Worm (Caenorhabditis elegans): Measurements from ENCODE around the gene C34H4.1.

Gene C34H4.1

DNA sequence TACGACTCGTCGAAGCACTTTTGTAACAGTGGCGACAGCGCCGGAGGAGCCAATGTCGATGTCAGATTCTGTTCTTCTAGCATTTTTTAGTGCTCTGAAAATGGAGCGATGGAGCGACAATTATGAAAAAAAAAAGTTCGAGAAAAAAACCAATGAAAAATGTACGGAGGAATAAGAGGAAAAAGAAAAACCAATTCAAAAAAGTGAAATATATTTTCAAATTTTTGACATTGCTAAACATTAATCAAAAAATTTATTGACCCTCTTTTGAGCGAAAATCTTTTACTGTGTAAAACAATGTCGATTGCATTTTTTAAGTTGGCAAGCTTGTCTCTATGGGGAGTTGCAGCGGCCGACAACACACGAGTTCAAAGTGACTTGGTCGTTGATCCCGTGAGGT is 19.1 kb upstream of the C34H4.1 start, which contains the start of gene K03H6.5:
Gene K03H6.5, minus strand, starts transcription at position 101 of the 400 bp plus-strand sequence.
- no peak for TF ChIP-seq nhr-85 (tag)
- no peak for TF ChIP-seq hlh-4 (tag; optimal IDR thresholded peaks at IDR 0.05)
- TF ChIP-seq snu-23 (GFP tag; optimal IDR thresholded peaks at IDR 0.05) = no peak

DNA sequence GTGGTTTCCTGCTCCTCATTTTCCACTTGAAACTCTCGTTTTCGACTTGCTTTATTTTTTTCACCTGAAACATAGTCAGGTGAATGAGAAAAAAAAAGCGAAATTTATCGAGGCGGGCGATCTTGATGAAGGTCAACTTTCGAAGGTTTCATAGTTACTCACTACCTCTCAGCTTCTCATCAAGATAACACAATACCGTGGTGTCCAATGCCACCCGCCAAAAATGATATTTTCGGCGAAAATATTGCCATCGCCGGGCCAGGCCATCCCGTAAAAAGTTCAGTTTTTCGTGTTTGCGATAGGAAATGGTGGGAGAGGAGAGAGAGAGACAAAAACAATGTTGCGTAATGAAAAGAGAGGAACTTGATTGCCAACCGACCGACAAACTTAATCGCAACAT is 8.2 kb upstream of the C34H4.1 start:
- peak; percentile 66 for TF ChIP-seq lin-14 (GFP tag; optimal IDR thresholded peaks at IDR 0.05)
- peak in 1 of 2 experiments; percentile 6 for TF ChIP-seq lsy-2 (tag; optimal IDR thresholded peaks at IDR 0.05)
- TF ChIP-seq lin-13 (GFP tag; optimal IDR thresholded peaks at IDR 0.05) = no peak
- TF ChIP-seq nhr-85 (tag) = peak; percentile 73
- no peak for TF ChIP-seq Y116A8C.19 (tag; optimal IDR thresholded peaks at IDR 0.05; ENCODE audit: borderline replicate concordance)
- peak; percentile 80 for TF ChIP-seq blmp-1 (tag; optimal IDR thresholded peaks at IDR 0.05)
- TF ChIP-seq fkh-10 (GFP tag; optimal IDR thresholded peaks at IDR 0.05) = no peak
- TF ChIP-seq efl-1 (optimal IDR thresholded peaks at IDR 0.05) = no peak
- TF ChIP-seq efl-1 (GFP tag; optimal IDR thresholded peaks at IDR 0.05 in 1 of 2) = peak in 1 of 2 experiments; percentile 85
- TF ChIP-seq C34B4.2 (tag; optimal IDR thresholded peaks at IDR 0.05) = no peak
- TF ChIP-seq rnt-1 (tag; optimal IDR thresholded peaks at IDR 0.05) = peak; percentile 13

- no peak for TF ChIP-seq C16A3.4 (tag; optimal IDR thresholded peaks at IDR 0.05)
- TF ChIP-seq lin-14 (GFP tag; optimal IDR thresholded peaks at IDR 0.05) = peak; percentile 35
- peak; percentile 1 for TF ChIP-seq nhr-71 (tag; optimal IDR thresholded peaks at IDR 0.05)
- peak; percentile 9 for TF ChIP-seq snu-23 (GFP tag; optimal IDR thresholded peaks at IDR 0.05)
- no peak for TF ChIP-seq pag-3 (tag; optimal IDR thresholded peaks at IDR 0.05; ENCODE audit: borderline replicate concordance, insufficient read depth)
- TF ChIP-seq ztf-4 (tag; optimal IDR thresholded peaks at IDR 0.05) = peak; percentile 6
- TF ChIP-seq sup-37 (GFP tag; optimal IDR thresholded peaks at IDR 0.05) = no peak
- no peak for TF ChIP-seq fos-1 (tag; optimal IDR thresholded peaks at IDR 0.05)
- TF ChIP-seq jun-1 (tag; optimal IDR thresholded peaks at IDR 0.05) = no peak
- TF ChIP-seq ceh-90 (tag; optimal IDR thresholded peaks at IDR 0.05) = no peak
- peak; percentile 22 for TF ChIP-seq rnt-1 (tag; optimal IDR thresholded peaks at IDR 0.05)
- no peak for TF ChIP-seq efl-1 (optimal IDR thresholded peaks at IDR 0.05)
- peak in 1 of 2 experiments; percentile 77 for TF ChIP-seq efl-1 (GFP tag; optimal IDR thresholded peaks at IDR 0.05 in 1 of 2)
- peak; percentile 9 for TF ChIP-seq nhr-20 (tag; optimal IDR thresholded peaks at IDR 0.05)
- peak; percentile 32 for TF ChIP-seq blmp-1 (tag; optimal IDR thresholded peaks at IDR 0.05)
- TF ChIP-seq ama-1 (optimal IDR thresholded peaks at IDR 0.05) = peak; percentile 25
- peak; percentile 86 for TF ChIP-seq nhr-85 (tag)
- TF ChIP-seq C34B4.2 (tag; optimal IDR thresholded peaks at IDR 0.05) = no peak
- no peak for TF ChIP-seq Y116A8C.19 (tag; optimal IDR thresholded peaks at IDR 0.05; ENCODE audit: borderline replicate concordance)
- TF ChIP-seq swsn-7 (tag; optimal IDR thresholded peaks at IDR 0.05) = no peak
Observed at ce11 chrIV:1548457-1548861, 6.9 kb upstream of the C34H4.1 start, which contains the start of gene col-107. Gene col-107, plus strand, starts transcription at chrIV:1548721.

DNA sequence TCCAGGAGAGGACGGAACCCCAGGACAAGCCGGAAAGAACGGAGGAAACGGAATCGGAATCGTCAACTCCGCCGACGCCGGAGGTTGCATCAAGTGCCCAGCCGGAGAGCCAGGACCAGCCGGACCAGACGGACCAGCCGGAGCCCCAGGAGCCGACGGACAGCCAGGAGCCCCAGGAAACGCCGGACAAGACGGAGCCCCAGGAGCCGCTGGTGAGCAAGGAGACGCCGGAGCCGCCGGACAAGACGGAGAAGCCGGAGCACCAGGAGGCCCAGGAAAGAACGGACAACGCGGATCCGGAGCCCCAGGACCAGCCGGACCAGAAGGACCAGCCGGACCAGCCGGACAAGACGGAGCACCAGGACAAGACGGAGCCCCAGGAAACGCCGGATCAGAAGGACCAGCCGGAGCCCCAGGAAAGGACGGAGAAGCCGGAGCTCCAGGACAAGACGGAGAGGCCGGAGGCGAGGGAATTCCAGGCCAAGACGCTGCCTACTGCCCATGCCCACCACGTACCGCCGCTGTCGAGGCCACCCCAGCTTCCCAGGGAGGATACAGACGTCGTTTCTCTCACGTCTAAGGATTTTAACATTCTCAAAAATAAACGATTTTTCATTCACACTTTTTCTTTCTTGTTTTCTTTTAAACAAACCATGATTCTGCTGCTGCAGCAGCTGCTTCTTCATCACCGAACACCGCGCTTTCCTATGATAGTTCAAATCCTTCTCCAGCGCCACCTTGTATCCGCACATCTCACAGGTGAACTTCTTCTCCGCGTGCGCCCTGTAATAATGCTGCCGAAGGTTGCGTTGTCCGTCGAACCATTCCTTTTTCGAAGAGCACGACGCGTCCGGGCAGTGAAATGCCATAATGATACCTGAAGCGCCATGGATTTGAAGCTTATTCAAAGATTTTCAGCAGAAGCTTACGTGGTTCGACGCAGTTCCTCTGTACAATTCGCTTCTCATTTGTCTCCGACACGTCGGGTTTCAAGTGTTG is 6.0 kb upstream of the C34H4.1 start:
- no peak for TF ChIP-seq ceh-90 (tag; optimal IDR thresholded peaks at IDR 0.05)
- no peak for TF ChIP-seq ces-1 (GFP tag; optimal IDR thresholded peaks at IDR 0.05)
- no peak for TF ChIP-seq tbx-2 (tag; optimal IDR thresholded peaks at IDR 0.05)
- TF ChIP-seq rnt-1 (tag; optimal IDR thresholded peaks at IDR 0.05) = peak; percentile 2
- no peak for TF ChIP-seq lin-14 (GFP tag; optimal IDR thresholded peaks at IDR 0.05)
- no peak for TF ChIP-seq nhr-47 (tag; optimal IDR thresholded peaks at IDR 0.05)
- no peak for TF ChIP-seq F16B12.6 (tag; optimal IDR thresholded peaks at IDR 0.05)
- TF ChIP-seq fos-1 (tag; optimal IDR thresholded peaks at IDR 0.05) = no peak
- no peak for TF ChIP-seq zip-4 (GFP tag; optimal IDR thresholded peaks at IDR 0.05)
- TF ChIP-seq snu-23 (GFP tag; optimal IDR thresholded peaks at IDR 0.05) = no peak
- TF ChIP-seq ama-1 (optimal IDR thresholded peaks at IDR 0.05) = peak; percentile 82
- no peak for TF ChIP-seq hlh-17 (GFP tag; optimal IDR thresholded peaks at IDR 0.05; ENCODE audit: borderline replicate concordance)
- no peak for TF ChIP-seq nhr-71 (tag; optimal IDR thresholded peaks at IDR 0.05)
- peak; percentile 71 for TF ChIP-seq nhr-85 (tag)
- TF ChIP-seq unc-98 (GFP tag; IDR thresholded peaks at IDR 0.05) = no peak
- TF ChIP-seq vab-15 (tag; optimal IDR thresholded peaks at IDR 0.05) = no peak
- no peak for TF ChIP-seq egl-13 (tag; optimal IDR thresholded peaks at IDR 0.05)
- no peak for TF ChIP-seq pag-3 (tag; optimal IDR thresholded peaks at IDR 0.05; ENCODE audit: borderline replicate concordance, insufficient read depth)
- TF ChIP-seq lin-35 (GFP tag; optimal IDR thresholded peaks at IDR 0.05) = no peak
- no peak for TF ChIP-seq snpc-4 (tag; optimal IDR thresholded peaks at IDR 0.05)
- no peak for TF ChIP-seq sptf-1 (tag; optimal IDR thresholded peaks at IDR 0.05)
- no peak for TF ChIP-seq xbp-1 (tag; optimal IDR thresholded peaks at IDR 0.05)
- TF ChIP-seq ceh-8 (GFP tag; optimal IDR thresholded peaks at IDR 0.05) = peak; percentile 72
- TF ChIP-seq nhr-28 (tag; optimal IDR thresholded peaks at IDR 0.05) = no peak
- no peak for TF ChIP-seq nhr-12 (tag; optimal IDR thresholded peaks at IDR 0.05)
- TF ChIP-seq blmp-1 (tag; optimal IDR thresholded peaks at IDR 0.05) = no peak
- TF ChIP-seq lin-13 (GFP tag; optimal IDR thresholded peaks at IDR 0.05) = no peak
- TF ChIP-seq lin-15B (tag; optimal IDR thresholded peaks at IDR 0.05) = no peak
- no peak for TF ChIP-seq fkh-4 (tag; optimal IDR thresholded peaks at IDR 0.05; ENCODE audit: borderline replicate concordance)

All from whole organism, L1 larva.